Worm (Caenorhabditis elegans) whole organism, L4/young adult: ENCODE data around the gene srsx-8.

ENCODE experiments used
- W03F9.2 ChIP-seq: fragments of 150-350 bp; optimal IDR thresholded peaks from 2 replicates; lab custom pipeline; 2014; ENCODE audit warnings: missing biosample characterization, missing genetic modification characterization
- him-1 ChIP-seq: sonication (generic microtip); optimal IDR thresholded peaks from 2 replicates; lab custom pipeline; 2016; ENCODE audit warnings: missing genotype, missing genetic modification reagents, missing genetic modification characterization, missing compliant biosample characterization

- TF ChIP-seq W03F9.2 (no peak), him-1 (tag; lab: Kevin White, UChicago) (no peak)
Measured at ce11 chrV:1585411-1585810, 32.5 kb upstream of the srsx-8 start, which contains the start of gene F16B4.7.
